Fruit fly (Drosophila melanogaster) whole organism, embryonic: ENCODE results near the gene Obp93a.

Experiments used
- Adf1 ChIP-seq: fragments of 200-800 bp; sonication (Bioruptor generic); IDR thresholded peaks from 2 replicates; pipeline ENCODE4 v1.3.6; 2022; ENCODE audit warnings: missing biosample characterization, missing genetic modification characterization
- BEAF-32 ChIP-seq: fragments of 200-800 bp; sonication (Bioruptor generic); optimal IDR thresholded peaks from 3 replicates; lab custom pipeline; 2017; ENCODE audit warnings: missing biosample characterization, missing genetic modification characterization, mild to moderate bottlenecking, moderate library complexity, missing genetic modification reagents
- CG10543 ChIP-seq: fragments of 200-800 bp; sonication (Bioruptor generic); optimal IDR thresholded peaks from 3 replicates; lab custom pipeline; 2017; ENCODE audit warnings: missing biosample characterization, mild to moderate bottlenecking, missing genetic modification characterization, moderate library complexity
- CG11456 ChIP-seq: fragments of 200-800 bp; sonication (Bioruptor generic); IDR thresholded peaks from 3 replicates; pipeline ENCODE4 v1.3.6; 2022; ENCODE audit warnings: missing biosample characterization, missing genetic modification characterization
- CG11504 ChIP-seq: fragments of 200-800 bp; sonication (Bioruptor generic); optimal IDR thresholded peaks from 3 replicates; lab custom pipeline; 2019; ENCODE audit warnings: missing biosample characterization, mild to moderate bottlenecking, missing genetic modification characterization, moderate library complexity
- CG11695 ChIP-seq: fragments of 200-800 bp; sonication (Bioruptor generic); IDR thresholded peaks from 3 replicates; pipeline ENCODE4 v1.3.6; 2022; ENCODE audit warnings: missing biosample characterization, missing genetic modification characterization
- CG12155 ChIP-seq: fragments of 200-800 bp; sonication (Bioruptor generic); optimal IDR thresholded peaks from 3 replicates; lab custom pipeline; 2016; ENCODE audit warnings: missing biosample characterization, missing genetic modification characterization
- CG12769 ChIP-seq: fragments of 200-800 bp; sonication (Bioruptor generic); optimal IDR thresholded peaks from 2 replicates; lab custom pipeline; 2019; ENCODE audit warnings: missing biosample characterization, mild to moderate bottlenecking, missing genetic modification characterization, moderate library complexity
- CG13624 ChIP-seq: fragments of 200-800 bp; sonication (Bioruptor generic); optimal IDR thresholded peaks from 2 replicates; lab custom pipeline; 2016; ENCODE audit warnings: missing biosample characterization, missing genetic modification characterization
- CG13894 ChIP-seq: fragments of 200-800 bp; sonication (Bioruptor generic); optimal IDR thresholded peaks from 3 replicates; lab custom pipeline; 2018; ENCODE audit warnings: missing biosample characterization, mild to moderate bottlenecking, missing genetic modification characterization, moderate library complexity
- CG1647 ChIP-seq: fragments of 200-800 bp; sonication (Bioruptor generic); optimal IDR thresholded peaks from 3 replicates; lab custom pipeline; 2016; ENCODE audit warnings: missing biosample characterization, missing genetic modification characterization
- CG17385 ChIP-seq: fragments of 200-800 bp; sonication (Bioruptor generic); optimal IDR thresholded peaks from 3 replicates; lab custom pipeline; 2018; ENCODE audit warnings: missing biosample characterization, mild to moderate bottlenecking, missing genetic modification characterization
- CG18262 ChIP-seq: fragments of 200-800 bp; optimal IDR thresholded peaks from 3 replicates; lab custom pipeline; 2019; ENCODE audit warnings: missing biosample characterization, mild to moderate bottlenecking, missing genetic modification characterization, moderate library complexity
- CG30020 ChIP-seq: fragments of 200-800 bp; optimal IDR thresholded peaks from 2 replicates; lab custom pipeline; 2019; ENCODE audit warnings: missing biosample characterization, mild to moderate bottlenecking, missing genetic modification characterization, moderate library complexity
- CG3281 ChIP-seq: fragments of 200-800 bp; sonication (Bioruptor generic); optimal IDR thresholded peaks from 3 replicates; lab custom pipeline; 2017; ENCODE audit warnings: missing biosample characterization, mild to moderate bottlenecking, missing genetic modification characterization
- CG6765 ChIP-seq: fragments of 200-800 bp; sonication (Bioruptor generic); optimal IDR thresholded peaks from 3 replicates; lab custom pipeline; 2017; ENCODE audit warnings: missing biosample characterization, mild to moderate bottlenecking, missing genetic modification characterization
- CG7271 ChIP-seq: fragments of 200-800 bp; sonication (Bioruptor generic); optimal IDR thresholded peaks from 2 replicates; lab custom pipeline; 2018; ENCODE audit warnings: missing biosample characterization, mild to moderate bottlenecking, missing genetic modification characterization, moderate library complexity
- CG8281 ChIP-seq: fragments of 200-800 bp; sonication (Bioruptor generic); optimal IDR thresholded peaks from 2 replicates; lab custom pipeline; 2018; ENCODE audit warnings: missing biosample characterization, mild to moderate bottlenecking, missing genetic modification characterization, moderate library complexity
- CG9817 ChIP-seq: fragments of 200-800 bp; sonication (Bioruptor generic); optimal IDR thresholded peaks from 2 replicates; lab custom pipeline; 2018; ENCODE audit warnings: missing biosample characterization, mild to moderate bottlenecking, missing genetic modification characterization, moderate library complexity
- CTCF ChIP-seq: fragments of 200-800 bp; sonication (Bioruptor generic); optimal IDR thresholded peaks from 2 replicates; lab custom pipeline; 2017; ENCODE audit warnings: missing biosample characterization, mild to moderate bottlenecking, missing genetic modification characterization, moderate library complexity
- Dip2 ChIP-seq: fragments of 200-800 bp; sonication (Bioruptor generic); IDR thresholded peaks from 2 replicates; pipeline ENCODE4 v1.3.6; 2022; ENCODE audit warnings: missing biosample characterization, missing genetic modification characterization
- GATAe ChIP-seq: fragments of 200-800 bp; sonication (Bioruptor generic); conservative IDR thresholded peaks from 2 replicates; pipeline ENCODE4 v1.3.6; 2022; ENCODE audit warnings: missing biosample characterization, missing genetic modification characterization
- HHEX ChIP-seq: fragments of 200-800 bp; sonication (Bioruptor generic); optimal IDR thresholded peaks from 3 replicates; lab custom pipeline; 2017; ENCODE audit warnings: missing biosample characterization, mild to moderate bottlenecking, missing genetic modification characterization, missing genetic modification reagents
- Med ChIP-seq: fragments of 200-800 bp; sonication (Bioruptor generic); peaks from one replicate; lab custom pipeline; 2016; ENCODE audit warnings: missing biosample characterization, missing genetic modification characterization, mild to moderate bottlenecking, inconsistent platforms, moderate library complexity
- NFAT ChIP-seq: fragments of 200-800 bp; sonication (Bioruptor generic); IDR thresholded peaks from 2 replicates; pipeline ENCODE4 v1.3.6; 2022; ENCODE audit warnings: missing biosample characterization, missing genetic modification characterization
- Pdp1 ChIP-seq, 2 experiments: fragments of 200-800 bp; sonication (Bioruptor generic); optimal IDR thresholded peaks; 3 replicates each; lab custom pipeline; 2016; ENCODE audit warnings: missing biosample characterization in 2 of 2, missing genetic modification characterization in 2 of 2, mild to moderate bottlenecking in 1 of 2, moderate library complexity in 1 of 2
- Ravus ChIP-seq: fragments of 200-800 bp; sonication (Bioruptor generic); IDR thresholded peaks from 2 replicates; pipeline ENCODE4 v1.3.6; 2022; ENCODE audit warnings: missing biosample characterization, missing genetic modification characterization
- Rfx ChIP-seq: fragments of 200-800 bp; sonication (Bioruptor generic); IDR thresholded peaks from 2 replicates; pipeline ENCODE4 v1.3.6; 2022; ENCODE audit warnings: missing biosample characterization, missing genetic modification characterization
- Scr ChIP-seq: fragments of 200-800 bp; sonication (Bioruptor generic); IDR thresholded peaks from 2 replicates; pipeline ENCODE4 v1.3.6; 2022; ENCODE audit warnings: missing biosample characterization, missing genetic modification characterization; ENCODE audit not compliant: partially characterized antibody
- YL-1 ChIP-seq: fragments of 200-800 bp; sonication (Bioruptor generic); optimal IDR thresholded peaks from 3 replicates; lab custom pipeline; 2017; ENCODE audit warnings: missing biosample characterization, mild to moderate bottlenecking, missing genetic modification characterization
- aop ChIP-seq: fragments of 200-800 bp; sonication (Bioruptor generic); IDR thresholded peaks from 2 replicates; pipeline ENCODE4 v1.3.6; 2022; ENCODE audit warnings: missing biosample characterization, missing genetic modification characterization
- corto ChIP-seq: fragments of 200-800 bp; sonication (Bioruptor generic); optimal IDR thresholded peaks from 2 replicates; lab custom pipeline; 2016; ENCODE audit warnings: missing biosample characterization, mild to moderate bottlenecking, missing genetic modification characterization, moderate library complexity
- ewg ChIP-seq: fragments of 200-800 bp; sonication (Bioruptor generic); optimal IDR thresholded peaks from 3 replicates; lab custom pipeline; 2017; ENCODE audit warnings: mild to moderate bottlenecking, missing biosample characterization, missing genetic modification reagents, missing genetic modification characterization
- gro ChIP-seq: fragments of 200-800 bp; sonication (Bioruptor generic); optimal IDR thresholded peaks from 2 replicates; lab custom pipeline; 2016; ENCODE audit warnings: missing biosample characterization, missing genetic modification characterization
- ind ChIP-seq: fragments of 200-800 bp; sonication (Bioruptor generic); optimal IDR thresholded peaks from 3 replicates; lab custom pipeline; 2016; ENCODE audit warnings: missing biosample characterization, missing genetic modification characterization
- jing ChIP-seq: fragments of 200-800 bp; sonication (Bioruptor generic); optimal IDR thresholded peaks from 2 replicates; lab custom pipeline; 2018; ENCODE audit warnings: missing biosample characterization, mild to moderate bottlenecking, missing genetic modification characterization
- mirr ChIP-seq: fragments of 200-800 bp; sonication (Bioruptor generic); optimal IDR thresholded peaks from 3 replicates; lab custom pipeline; 2018; ENCODE audit warnings: missing biosample characterization, mild to moderate bottlenecking, missing genetic modification characterization
- ranshi ChIP-seq: fragments of 200-800 bp; sonication (Bioruptor generic); IDR thresholded peaks from 2 replicates; pipeline ENCODE4 v1.3.6; 2022; ENCODE audit warnings: missing biosample characterization, missing genetic modification characterization
- sc ChIP-seq, 3 experiments: fragments of >200 bp in 2 of 3; fragments of 200-800 bp in 1 of 3; sonication (Bioruptor generic) in 1 of 3; optimal IDR thresholded peaks; 2 replicates in 2 of 3; 3 replicates in 1 of 3; lab custom pipeline; 2017; ENCODE audit warnings: mild to moderate bottlenecking in 1 of 3, missing biosample characterization in 1 of 3, missing genetic modification characterization in 1 of 3, missing genetic modification reagents in 1 of 3
- sens ChIP-seq: fragments of 200-800 bp; sonication (Bioruptor generic); peaks from one replicate; lab custom pipeline; 2016; ENCODE audit warnings: missing biosample characterization, missing genetic modification characterization
- slou ChIP-seq: fragments of 200-800 bp; sonication (Bioruptor generic); optimal IDR thresholded peaks from 3 replicates; lab custom pipeline; 2016; ENCODE audit warnings: missing biosample characterization, missing genetic modification characterization
- sqz ChIP-seq: fragments of 200-800 bp; sonication (Bioruptor generic); optimal IDR thresholded peaks from 3 replicates; lab custom pipeline; 2018; ENCODE audit warnings: missing biosample characterization, mild to moderate bottlenecking, missing genetic modification characterization
- sug ChIP-seq: fragments of 200-800 bp; optimal IDR thresholded peaks from 2 replicates; lab custom pipeline; 2019; ENCODE audit warnings: missing biosample characterization, mild to moderate bottlenecking, missing genetic modification characterization, moderate library complexity
- twi ChIP-seq: fragments of 200-800 bp; optimal IDR thresholded peaks from 2 replicates; lab custom pipeline; 2019; ENCODE audit warnings: missing biosample characterization, mild to moderate bottlenecking, missing genetic modification characterization, moderate library complexity
- tx ChIP-seq: fragments of 200-800 bp; sonication (Bioruptor generic); optimal IDR thresholded peaks from 2 replicates; lab custom pipeline; 2016; ENCODE audit warnings: missing biosample characterization, missing genetic modification characterization
- wdn ChIP-seq: fragments of 200-800 bp; sonication (Bioruptor generic); IDR thresholded peaks from 2 replicates; pipeline ENCODE4 v1.3.6; 2022; ENCODE audit warnings: missing biosample characterization, missing genetic modification characterization

Gene Obp93a

dm6 chr3R:21169525-21170149, 40.1 kb upstream of the Obp93a start (continued):
- TF ChIP-seq CG1647 (GFP tag; lab: Kevin White, UChicago), result no peak
- TF ChIP-seq, all 482 proteins: peak for 8

DNA sequence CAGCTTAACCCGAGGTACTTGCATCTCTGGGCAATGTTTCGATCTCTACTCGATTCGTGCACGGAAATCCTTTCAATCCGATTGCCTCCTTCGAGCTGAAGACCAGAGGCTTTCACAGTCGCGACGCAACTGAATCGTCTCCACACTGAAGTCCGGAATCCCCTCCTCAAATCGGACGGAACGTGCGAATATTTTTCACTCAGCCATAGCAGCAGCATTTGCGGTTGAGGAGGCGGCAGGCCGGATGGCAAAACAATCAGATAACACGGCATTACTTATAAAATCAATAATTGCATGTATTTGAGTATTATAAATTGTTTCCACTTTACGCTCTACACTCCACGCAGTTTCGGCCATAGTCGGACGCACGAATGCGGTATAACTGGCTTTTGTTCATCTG, 38.6 kb upstream of the Obp93a start, which contains the start of gene Snmp1:
TSS of gene Snmp1 (minus strand) at position 101 of the 400 bp plus-strand sequence.
- TF ChIP-seq Med (peak; percentile 18), aop (GFP tag; lab: Robert Waterston, UW) (no peak)

- TF ChIP-seq ranshi (GFP tag; lab: Robert Waterston, UW) (no peak), CG13624 (no peak), CG11504 (tag; lab: Kevin White, UChicago) (no peak), jing (no peak), CG3281 (GFP tag; lab: Kevin White, UChicago) (peak; percentile 39), BEAF-32 (GFP tag; lab: Kevin White, UChicago) (no peak), CG10543 (GFP tag; lab: Kevin White, UChicago) (peak; percentile 60), NFAT (GFP tag; lab: Robert Waterston, UW) (no peak), sqz (GFP tag; lab: Kevin White, UChicago) (peak; percentile 29), CG18262 (no peak), mirr (GFP tag; lab: Kevin White, UChicago) (peak; percentile 81), CG30020 (tag; lab: Kevin White, UChicago) (no peak), wdn (GFP tag; lab: Robert Waterston, UW) (no peak), Rfx (GFP tag; lab: Robert Waterston, UW) (peak; percentile 12; the same call in 1 of the 2 replicates), sc (optimal IDR thresholded peaks at IDR 0.05; lab: Kevin White, UChicago) (no peak), sc (GFP tag; optimal IDR thresholded peaks at IDR 0.05; lab: Kevin White, UChicago) (no peak), Pdp1 (GFP tag; optimal IDR thresholded peaks at IDR 0.05; lab: Kevin White, UChicago) (peak in 1 of 2 experiments; percentile 66), CG6765 (GFP tag; lab: Kevin White, UChicago) (no peak), ewg (GFP tag; lab: Kevin White, UChicago) (no peak), Scr (GFP tag; lab: Robert Waterston, UW) (no peak), gro (GFP tag; lab: Kevin White, UChicago) (peak; percentile 46), sens (GFP tag; lab: Kevin White, UChicago) (peak; percentile 45), CG17385 (GFP tag; lab: Kevin White, UChicago) (peak; percentile 58), HHEX (no peak), Adf1 (GFP tag; lab: Robert Waterston, UW) (peak; percentile 52; the same call in 1 of the 2 replicates), sug (tag; lab: Kevin White, UChicago) (peak; percentile 96), GATAe (GFP tag; lab: Robert Waterston, UW) (peak; percentile 33; the same call in 1 of the 2 replicates), tx (GFP tag; lab: Kevin White, UChicago) (no peak), CG7271 (tag; lab: Kevin White, UChicago) (no peak), CG11456 (no peak), Dip2 (GFP tag; lab: Robert Waterston, UW) (no peak), corto (GFP tag; lab: Kevin White, UChicago) (no peak), CG12155 (no peak), slou (GFP tag; lab: Kevin White, UChicago) (no peak), CG9817 (tag; lab: Kevin White, UChicago) (peak; percentile 3), CG12769 (tag; lab: Kevin White, UChicago) (peak; percentile 81), CG8281 (tag; lab: Kevin White, UChicago) (peak; percentile 7), CG11695 (GFP tag; lab: Robert Waterston, UW) (0 out of 3 replicates have a peak, but pooled peaks have one; percentile 9), Ravus (no peak), CTCF (GFP tag; lab: Kevin White, UChicago) (no peak), ind (GFP tag; lab: Kevin White, UChicago) (no peak), CG13894 (tag; lab: Kevin White, UChicago) (peak; percentile 91), twi (tag; lab: Kevin White, UChicago) (no peak), YL-1 (GFP tag; lab: Kevin White, UChicago) (no peak)
These were observed 33.9 kb upstream of the Obp93a start, which contains the start of gene CG5810 for dm6 chr3R:21163318-21163828. Gene CG5810, plus strand, starts transcription at chr3R:21163778.
